Fruit fly (Drosophila melanogaster) whole organism, prepupa: ENCODE results near the gene CG6333.
A peak's percentile ranks its signal among the peaks of the same experiment; 100 is the strongest.

Source experiments
- Blimp-1 ChIP-seq: fragments of 200-800 bp; sonication (Bioruptor generic); optimal IDR thresholded peaks from 3 replicates; lab custom pipeline; 2017; ENCODE audit warnings: missing biosample characterization, missing genetic modification characterization, mild to moderate bottlenecking, moderate library complexity, missing genetic modification reagents
- CG10631 ChIP-seq: fragments of 200-800 bp; sonication (Bioruptor generic); optimal IDR thresholded peaks from 2 replicates; lab custom pipeline; 2016; ENCODE audit warnings: missing biosample characterization, missing genetic modification characterization
- CG10669 ChIP-seq: fragments of 200-800 bp; sonication (Bioruptor generic); optimal IDR thresholded peaks from 3 replicates; lab custom pipeline; 2018; ENCODE audit warnings: missing biosample characterization, mild to moderate bottlenecking, missing genetic modification characterization, moderate library complexity
- CG11294 ChIP-seq: fragments of 200-800 bp; sonication (Bioruptor generic); IDR thresholded peaks from 2 replicates; pipeline ENCODE4 v1.3.6; 2022; ENCODE audit warnings: missing biosample characterization, missing genetic modification characterization
- CG11762 ChIP-seq: fragments of 200-800 bp; sonication (Bioruptor generic); optimal IDR thresholded peaks from 3 replicates; lab custom pipeline; 2016; ENCODE audit warnings: missing biosample characterization, missing genetic modification characterization; ENCODE audit not compliant: insufficient read depth
- CG11902 ChIP-seq: fragments of 200-800 bp; sonication (Bioruptor generic); optimal IDR thresholded peaks from 3 replicates; lab custom pipeline; 2016; ENCODE audit warnings: missing biosample characterization, missing genetic modification characterization
- CG15336 ChIP-seq: fragments of 200-800 bp; sonication (Bioruptor generic); IDR thresholded peaks from 2 replicates; pipeline ENCODE4 v1.3.6; 2022; ENCODE audit warnings: missing biosample characterization, missing genetic modification characterization
- CG1621 ChIP-seq: fragments of 200-800 bp; sonication (Bioruptor generic); optimal IDR thresholded peaks from 3 replicates; lab custom pipeline; 2018; ENCODE audit warnings: missing biosample characterization, mild to moderate bottlenecking, missing genetic modification characterization
- CG16779 ChIP-seq: fragments of 200-800 bp; sonication (Bioruptor generic); optimal IDR thresholded peaks from 3 replicates; lab custom pipeline; 2017; ENCODE audit warnings: missing biosample characterization, mild to moderate bottlenecking, missing genetic modification characterization
- CG3032 ChIP-seq: fragments of 200-800 bp; optimal IDR thresholded peaks from 2 replicates; lab custom pipeline; 2019; ENCODE audit warnings: missing biosample characterization, mild to moderate bottlenecking, missing genetic modification characterization, moderate library complexity
- CG31627 ChIP-seq: fragments of 200-800 bp; sonication (Bioruptor generic); optimal IDR thresholded peaks from 3 replicates; lab custom pipeline; 2016; ENCODE audit warnings: missing biosample characterization, missing genetic modification characterization
- CG32006 ChIP-seq: fragments of 200-800 bp; sonication (Bioruptor generic); optimal IDR thresholded peaks from 3 replicates; lab custom pipeline; 2017; ENCODE audit warnings: missing biosample characterization, mild to moderate bottlenecking, missing genetic modification characterization
- CG34406 ChIP-seq: fragments of 200-800 bp; sonication (Bioruptor generic); optimal IDR thresholded peaks from 3 replicates; lab custom pipeline; 2016; ENCODE audit warnings: missing biosample characterization, missing genetic modification characterization
- CG3919 ChIP-seq: fragments of 200-800 bp; sonication (Bioruptor generic); optimal IDR thresholded peaks from 3 replicates; lab custom pipeline; 2016; ENCODE audit warnings: missing biosample characterization, missing genetic modification characterization
- CG4318 ChIP-seq: fragments of 200-800 bp; sonication (Bioruptor generic); optimal IDR thresholded peaks from 3 replicates; lab custom pipeline; 2017; ENCODE audit warnings: missing biosample characterization, mild to moderate bottlenecking, missing genetic modification characterization
- CG6276 ChIP-seq: fragments of 200-800 bp; sonication (Bioruptor generic); optimal IDR thresholded peaks from 2 replicates; lab custom pipeline; 2017; ENCODE audit warnings: missing biosample characterization, mild to moderate bottlenecking, missing genetic modification characterization
- CG6792 ChIP-seq: fragments of 200-800 bp; sonication (Bioruptor generic); optimal IDR thresholded peaks from 3 replicates; lab custom pipeline; 2016; ENCODE audit warnings: missing biosample characterization, missing genetic modification characterization
- CG6808 ChIP-seq: fragments of 200-800 bp; sonication (Bioruptor generic); optimal IDR thresholded peaks from 3 replicates; lab custom pipeline; 2017; ENCODE audit warnings: missing biosample characterization, missing genetic modification characterization, mild to moderate bottlenecking, moderate library complexity, missing genetic modification reagents
- CG7368 ChIP-seq: fragments of 200-800 bp; sonication (Bioruptor generic); optimal IDR thresholded peaks from 3 replicates; lab custom pipeline; 2016; ENCODE audit warnings: missing biosample characterization, missing genetic modification characterization
- CG8119 ChIP-seq: fragments of 200-800 bp; sonication (Bioruptor generic); IDR thresholded peaks from 3 replicates; pipeline ENCODE4 v1.3.6; 2022; ENCODE audit warnings: missing biosample characterization, missing genetic modification characterization
- CG8632 ChIP-seq: fragments of 200-800 bp; sonication (Bioruptor generic); optimal IDR thresholded peaks from 3 replicates; lab custom pipeline; 2016; ENCODE audit warnings: missing biosample characterization, missing genetic modification characterization
- Eip75B ChIP-seq: fragments of 200-800 bp; sonication (Bioruptor generic); optimal IDR thresholded peaks from 3 replicates; lab custom pipeline; 2016; ENCODE audit warnings: missing biosample characterization, missing genetic modification characterization
- Eip93F ChIP-seq: fragments of 200-800 bp; sonication (Bioruptor generic); optimal IDR thresholded peaks from 2 replicates; lab custom pipeline; 2016; ENCODE audit warnings: missing biosample characterization, mild to moderate bottlenecking, missing genetic modification characterization
- Ets96B ChIP-seq: fragments of 200-800 bp; optimal IDR thresholded peaks from 2 replicates; lab custom pipeline; 2019; ENCODE audit warnings: missing biosample characterization, mild to moderate bottlenecking, missing genetic modification characterization, moderate library complexity
- Gug ChIP-seq: fragments of 200-800 bp; sonication (Bioruptor generic); IDR thresholded peaks from 2 replicates; pipeline ENCODE4 v1.3.6; 2022; ENCODE audit warnings: missing biosample characterization, missing genetic modification characterization
- Hr38 ChIP-seq: sonication (Bioruptor generic); optimal IDR thresholded peaks from 2 replicates; lab custom pipeline; 2016; ENCODE audit warnings: missing biosample characterization, missing genetic modification characterization
- Hr39 ChIP-seq: fragments of 200-800 bp; sonication (Bioruptor generic); optimal IDR thresholded peaks from 2 replicates; lab custom pipeline; 2016; ENCODE audit warnings: missing biosample characterization, missing genetic modification characterization
- Hr4 ChIP-seq: fragments of 200-800 bp; sonication (Bioruptor generic); optimal IDR thresholded peaks from 3 replicates; lab custom pipeline; 2016; ENCODE audit warnings: missing biosample characterization, missing genetic modification characterization
- Lpt ChIP-seq: fragments of 200-800 bp; sonication (Bioruptor generic); optimal IDR thresholded peaks from 3 replicates; lab custom pipeline; 2016; ENCODE audit warnings: missing biosample characterization, missing genetic modification characterization
- Met ChIP-seq: fragments of 200-800 bp; sonication (Bioruptor generic); optimal IDR thresholded peaks from 3 replicates; lab custom pipeline; 2016; ENCODE audit warnings: missing biosample characterization, missing genetic modification characterization
- Smox ChIP-seq: fragments of 200-800 bp; sonication (Bioruptor generic); optimal IDR thresholded peaks from 3 replicates; lab custom pipeline; 2016; ENCODE audit warnings: missing biosample characterization, missing genetic modification characterization
- Sox102F ChIP-seq: fragments of 200-800 bp; sonication (Bioruptor generic); optimal IDR thresholded peaks from 2 replicates; lab custom pipeline; 2016; ENCODE audit warnings: missing biosample characterization, mild to moderate bottlenecking, missing genetic modification characterization
- Sox14 ChIP-seq: fragments of 200-800 bp; sonication (Bioruptor generic); optimal IDR thresholded peaks from 3 replicates; lab custom pipeline; 2016; ENCODE audit warnings: missing biosample characterization, missing genetic modification characterization
- Sox15 ChIP-seq: fragments of 200-800 bp; sonication (Bioruptor generic); optimal IDR thresholded peaks from 3 replicates; lab custom pipeline; 2016; ENCODE audit warnings: missing biosample characterization, missing genetic modification characterization
- achi ChIP-seq: fragments of 200-800 bp; sonication (Bioruptor generic); optimal IDR thresholded peaks from 3 replicates; lab custom pipeline; 2016; ENCODE audit warnings: missing biosample characterization, missing genetic modification characterization
- acj6 ChIP-seq: fragments of 200-800 bp; sonication (Bioruptor generic); optimal IDR thresholded peaks from 3 replicates; lab custom pipeline; 2016; ENCODE audit warnings: missing biosample characterization, missing genetic modification characterization
- dac ChIP-seq: fragments of 200-800 bp; sonication (Bioruptor generic); optimal IDR thresholded peaks from 2 replicates; lab custom pipeline; 2017; ENCODE audit warnings: missing biosample characterization, mild to moderate bottlenecking, missing genetic modification characterization
- dsx ChIP-seq: fragments of 200-800 bp; optimal IDR thresholded peaks from 3 replicates; lab custom pipeline; 2019; ENCODE audit warnings: missing biosample characterization, mild to moderate bottlenecking, missing genetic modification characterization, moderate library complexity; ENCODE audit not compliant: poor library complexity, severe bottlenecking
- eg ChIP-seq: fragments of 200-800 bp; sonication (Bioruptor generic); IDR thresholded peaks from 3 replicates; pipeline ENCODE4 v1.3.6; 2022; ENCODE audit warnings: missing biosample characterization, missing genetic modification characterization
- esn ChIP-seq: fragments of 200-800 bp; sonication (Bioruptor generic); optimal IDR thresholded peaks from 2 replicates; lab custom pipeline; 2016; ENCODE audit warnings: missing biosample characterization, mild to moderate bottlenecking, missing genetic modification characterization, moderate library complexity
- fd59A ChIP-seq: fragments of 200-800 bp; sonication (Bioruptor generic); optimal IDR thresholded peaks from 2 replicates; lab custom pipeline; 2017; ENCODE audit warnings: missing biosample characterization, mild to moderate bottlenecking, missing genetic modification characterization, missing genetic modification reagents
- lz ChIP-seq: fragments of 200-800 bp; sonication (Bioruptor generic); optimal IDR thresholded peaks from 3 replicates; lab custom pipeline; 2016; ENCODE audit warnings: missing biosample characterization, missing genetic modification characterization
- salr ChIP-seq, 2 experiments: fragments of 200-800 bp; sonication (Bioruptor generic); optimal IDR thresholded peaks; 3 replicates each; lab custom pipeline; 2016 to 2018; ENCODE audit warnings: missing biosample characterization in 2 of 2, missing genetic modification characterization in 2 of 2, mild to moderate bottlenecking in 1 of 2
- ss ChIP-seq, 2 experiments: fragments of 200-800 bp; sonication (Bioruptor generic); optimal IDR thresholded peaks; 2 replicates in 1 of 2; 3 replicates in 1 of 2; lab custom pipeline; 2017 to 2018; ENCODE audit warnings: mild to moderate bottlenecking in 2 of 2, missing biosample characterization in 2 of 2, missing genetic modification characterization in 2 of 2, moderate library complexity in 1 of 2
- svp ChIP-seq: fragments of 200-800 bp; sonication (Bioruptor generic); peaks from one replicate; lab custom pipeline; 2016; ENCODE audit warnings: missing biosample characterization, missing genetic modification characterization
- topi ChIP-seq: fragments of 200-800 bp; sonication (Bioruptor generic); optimal IDR thresholded peaks from 3 replicates; lab custom pipeline; 2016; ENCODE audit warnings: missing biosample characterization, missing genetic modification characterization
- vri ChIP-seq: fragments of 200-800 bp; sonication (Bioruptor generic); optimal IDR thresholded peaks from 3 replicates; lab custom pipeline; 2016; ENCODE audit warnings: missing biosample characterization, mild to moderate bottlenecking, missing genetic modification characterization

CG6333 gene

dm6 chr3L:17502235-17502634 lies 16.2 kb upstream of the CG6333 start (continued):
- TF ChIP-seq CG11762 (peak; percentile 24), CG7368 (GFP tag; lab: Kevin White, UChicago) (peak; percentile 29), CG16779 (tag; lab: Kevin White, UChicago) (no peak), esn (GFP tag; lab: Kevin White, UChicago) (peak; percentile 90), CG11294 (GFP tag; lab: Robert Waterston, UW) (no peak), Met (GFP tag; lab: Kevin White, UChicago) (peak; percentile 90), Eip93F (GFP tag; lab: Kevin White, UChicago) (peak; percentile 55), Ets96B (tag; lab: Kevin White, UChicago) (no peak)

- TF ChIP-seq Blimp-1 (GFP tag; lab: Kevin White, UChicago) (peak; percentile 84), Met (GFP tag; lab: Kevin White, UChicago) (no peak), CG6792 (GFP tag; lab: Kevin White, UChicago) (no peak), CG11762 (no peak), eg (GFP tag; lab: Robert Waterston, UW) (peak; percentile 69; the same call in 2 of the 3 replicates), CG7368 (GFP tag; lab: Kevin White, UChicago) (no peak), CG34406 (GFP tag; lab: Kevin White, UChicago) (no peak), CG6276 (GFP tag; lab: Kevin White, UChicago) (peak; percentile 61), Smox (GFP tag; lab: Kevin White, UChicago) (no peak), salr (GFP tag; optimal IDR thresholded peaks at IDR 0.05; lab: Kevin White, UChicago) (no peak), CG10669 (GFP tag; lab: Kevin White, UChicago) (no peak), CG10631 (GFP tag; lab: Kevin White, UChicago) (no peak), Lpt (GFP tag; lab: Kevin White, UChicago) (peak; percentile 73), ss (GFP tag; optimal IDR thresholded peaks at IDR 0.05; lab: Kevin White, UChicago) (peak; percentile 67 to 84), acj6 (GFP tag; lab: Kevin White, UChicago) (no peak), CG4318 (GFP tag; lab: Kevin White, UChicago) (no peak), dsx (peak; percentile 39), achi (GFP tag; lab: Kevin White, UChicago) (no peak), CG15336 (GFP tag; lab: Robert Waterston, UW) (peak; percentile 39), CG1621 (tag; lab: Kevin White, UChicago) (peak; percentile 47), Eip93F (GFP tag; lab: Kevin White, UChicago) (no peak), CG6808 (GFP tag; lab: Kevin White, UChicago) (peak; percentile 48), Hr38 (GFP tag; lab: Kevin White, UChicago) (no peak), dac (no peak), CG8119 (peak; percentile 36; the same call in 1 of the 3 replicates), CG8632 (no peak), Sox15 (GFP tag; lab: Kevin White, UChicago) (no peak), topi (GFP tag; lab: Kevin White, UChicago) (no peak), Sox102F (no peak), lz (GFP tag; lab: Kevin White, UChicago) (no peak), CG11294 (GFP tag; lab: Robert Waterston, UW) (no peak), CG16779 (tag; lab: Kevin White, UChicago) (peak; percentile 7), CG31627 (GFP tag; lab: Kevin White, UChicago) (no peak), CG32006 (peak; percentile 18), CG3919 (no peak), Gug (GFP tag; lab: Robert Waterston, UW) (no peak), fd59A (no peak), vri (GFP tag; lab: Kevin White, UChicago) (peak; percentile 26), Hr39 (GFP tag; lab: Kevin White, UChicago) (no peak), esn (GFP tag; lab: Kevin White, UChicago) (no peak), Ets96B (tag; lab: Kevin White, UChicago) (no peak), Sox14 (peak; percentile 60), CG3032 (tag; lab: Kevin White, UChicago) (peak; percentile 16), Hr4 (GFP tag; lab: Kevin White, UChicago) (no peak), svp (peak; percentile 57), Eip75B (GFP tag; lab: Kevin White, UChicago) (peak; percentile 18), CG11902 (no peak)
Measured at dm6 chr3L:17500315-17500985, 14.4 kb upstream of the CG6333 start.
